Worm (Caenorhabditis elegans) whole organism, young adult: ENCODE measurements around the gene scc-1.

Source experiments
- B0261.1 ChIP-seq: sonication (generic microtip); optimal IDR thresholded peaks from 2 replicates; lab custom pipeline; 2016; ENCODE audit warnings: mild to moderate bottlenecking, missing genetic modification characterization, moderate library complexity, missing compliant biosample characterization
- Y67H2A.10 ChIP-seq: fragments of 200-800 bp; sonication (Bioruptor generic); conservative IDR thresholded peaks from 2 replicates; pipeline ENCODE4 v1.3.6; 2022; ENCODE audit warnings: missing genetic modification reagents, missing genetic modification characterization, missing compliant biosample characterization
- athp-1 ChIP-seq: sonication (generic microtip); optimal IDR thresholded peaks from 2 replicates; lab custom pipeline; 2017; ENCODE audit warnings: mild to moderate bottlenecking, missing genetic modification characterization, missing compliant biosample characterization
- ceh-58 ChIP-seq: fragments of 200-800 bp; sonication (Bioruptor generic); IDR thresholded peaks from 2 replicates; pipeline ENCODE4 v1.3.6; 2022; ENCODE audit warnings: missing genetic modification characterization, missing compliant biosample characterization
- hrde-1 ChIP-seq: sonication (generic microtip); optimal IDR thresholded peaks from 2 replicates; lab custom pipeline; 2016; ENCODE audit warnings: missing genetic modification characterization, mild to moderate bottlenecking, missing compliant biosample characterization, moderate library complexity, missing genotype, missing genetic modification reagents, borderline replicate concordance
- tbp1 ChIP-seq: fragments of 200-800 bp; sonication (Bioruptor generic); optimal IDR thresholded peaks from 2 replicates; lab custom pipeline; 2018; ENCODE audit warnings: mild to moderate bottlenecking, missing genetic modification characterization, missing compliant biosample characterization

ce11 chrII:4727769-4728168 is 29.2 kb downstream of the scc-1 start, which contains the start of gene ttr-41:
- TF ChIP-seq hrde-1 (tag; lab: Kevin White, UChicago) (no peak), athp-1 (tag; lab: Kevin White, UChicago) (no peak), B0261.1 (tag; lab: Kevin White, UChicago) (no peak), Y67H2A.10 (no peak), tbp1 (GFP tag; lab: Kevin White, UChicago) (no peak), ceh-58 (no peak)
